Worm (Caenorhabditis elegans) whole organism, dauer: ENCODE measurements around the gene wht-2.

Experiments
- unc-62 ChIP-seq: sonication (generic microtip); optimal IDR thresholded peaks from 2 replicates; lab custom pipeline; 2017; ENCODE audit warnings: missing biosample characterization, missing genetic modification reagents, missing genetic modification characterization

The wht-2 gene

ce11 chrIV:11472023-11472422 is 1.8 kb downstream of the wht-2 start:
- TF ChIP-seq unc-62 (GFP tag; lab: Kevin White, UChicago), result no peak

- TF ChIP-seq unc-62 (GFP tag; lab: Kevin White, UChicago), result no peak
Observed at ce11 chrIV:11474067-11474466, 3.8 kb downstream of the wht-2 start.

ce11 chrIV:11475080-11475479 is 4.8 kb downstream of the wht-2 start:
- no peak for TF ChIP-seq unc-62 (GFP tag; lab: Kevin White, UChicago)

- no peak for TF ChIP-seq unc-62 (GFP tag; lab: Kevin White, UChicago)
Observed at ce11 chrIV:11479095-11479494, 8.9 kb downstream of the wht-2 start, which contains the start of gene catp-8. TSS of gene catp-8 (minus strand) at chrIV:11479251.

- TF ChIP-seq unc-62 (GFP tag; lab: Kevin White, UChicago), result no peak
Observed at ce11 chrIV:11480027-11480896, 10.0 kb downstream of the wht-2 start, which contains the start of the genes mbf-1 and nse-4. TSS of gene mbf-1 (minus strand) at chrIV:11480369. TSS of gene nse-4 (plus strand) at chrIV:11480846.

ce11 chrIV:11486859-11487258 is 16.6 kb downstream of the wht-2 start:
- TF ChIP-seq unc-62 (GFP tag; lab: Kevin White, UChicago), result no peak

- TF ChIP-seq unc-62 (GFP tag; lab: Kevin White, UChicago), result no peak
Observed at ce11 chrIV:11487889-11488556, 17.8 kb downstream of the wht-2 start.

- no peak for TF ChIP-seq unc-62 (GFP tag; lab: Kevin White, UChicago)
Observed at ce11 chrIV:11489077-11489476, 18.8 kb downstream of the wht-2 start.

ce11 chrIV:11489610-11490339 is 19.5 kb downstream of the wht-2 start:
- TF ChIP-seq unc-62 (GFP tag; lab: Kevin White, UChicago), result no peak

- no peak for TF ChIP-seq unc-62 (GFP tag; lab: Kevin White, UChicago)
Observed at ce11 chrIV:11491422-11491821, 21.2 kb downstream of the wht-2 start.

- no peak for TF ChIP-seq unc-62 (GFP tag; lab: Kevin White, UChicago)
Observed at ce11 chrIV:11492345-11492744, 22.1 kb downstream of the wht-2 start.

ce11 chrIV:11493899-11494298 is 23.7 kb downstream of the wht-2 start:
- TF ChIP-seq unc-62 (GFP tag; lab: Kevin White, UChicago), result no peak

- TF ChIP-seq unc-62 (GFP tag; lab: Kevin White, UChicago), result no peak
Observed at ce11 chrIV:11494924-11495323, 24.7 kb downstream of the wht-2 start.

- TF ChIP-seq unc-62 (GFP tag; lab: Kevin White, UChicago), result no peak
Observed at ce11 chrIV:11498169-11498568, 27.9 kb downstream of the wht-2 start, which contains the start of gene sms-1. TSS of gene sms-1 (minus strand) at chrIV:11498174.

- no peak for TF ChIP-seq unc-62 (GFP tag; lab: Kevin White, UChicago)
Observed at ce11 chrIV:11500421-11500820, 30.2 kb downstream of the wht-2 start, which contains the start of gene H21P03.10. TSS of gene H21P03.10 (plus strand) at chrIV:11500721.

- TF ChIP-seq unc-62 (GFP tag; lab: Kevin White, UChicago), result no peak
Observed at ce11 chrIV:11503654-11504053, 33.4 kb downstream of the wht-2 start.
